Worm (Caenorhabditis elegans) whole organism, mixed stage, embryonic: Measurements from ENCODE around the gene Y66D12A.7.

Experiments used
- M03D4.4 ChIP-seq: sonication (generic microtip); optimal IDR thresholded peaks from 2 replicates; lab custom pipeline; 2017; ENCODE audit warnings: mild to moderate bottlenecking, missing genetic modification characterization, missing compliant biosample characterization
- bed-3 ChIP-seq: fragments of 200-800 bp; sonication (Bioruptor generic); optimal IDR thresholded peaks from 3 replicates; lab custom pipeline; 2018; ENCODE audit warnings: mild to moderate bottlenecking, missing genetic modification characterization, moderate library complexity, missing compliant biosample characterization
- blmp-1 ChIP-seq: fragments of 150-350 bp; optimal IDR thresholded peaks from 2 replicates; lab custom pipeline; 2014; ENCODE audit warnings: missing biosample characterization, missing genetic modification characterization
- ceh-39 ChIP-seq: fragments of 150-350 bp; optimal IDR thresholded peaks from 2 replicates; lab custom pipeline; 2014; ENCODE audit warnings: missing biosample characterization, missing genetic modification characterization
- ceh-43 ChIP-seq: fragments of 200-800 bp; sonication (Bioruptor generic); optimal IDR thresholded peaks from 2 replicates; lab custom pipeline; 2018; ENCODE audit warnings: mild to moderate bottlenecking, missing genetic modification characterization, moderate library complexity, missing compliant biosample characterization
- ces-1 ChIP-seq: fragments of 150-350 bp; optimal IDR thresholded peaks from 2 replicates; lab custom pipeline; 2014; ENCODE audit warnings: missing biosample characterization, missing genetic modification reagents, missing genetic modification characterization
- cnd-1 ChIP-seq: fragments of 200-800 bp; sonication (Bioruptor generic); optimal IDR thresholded peaks from 2 replicates; lab custom pipeline; 2018; ENCODE audit warnings: mild to moderate bottlenecking, missing genetic modification characterization, missing compliant biosample characterization
- drap-1 ChIP-seq: fragments of 200-800 bp; sonication (Bioruptor generic); optimal IDR thresholded peaks from 3 replicates; lab custom pipeline; 2018; ENCODE audit warnings: mild to moderate bottlenecking, missing genetic modification characterization, missing compliant biosample characterization
- elt-1 ChIP-seq: sonication (generic microtip); optimal IDR thresholded peaks from 2 replicates; lab custom pipeline; 2017; ENCODE audit warnings: missing genetic modification characterization, mild to moderate bottlenecking, missing compliant biosample characterization, antibody characterized with exemption, moderate library complexity, borderline replicate concordance; ENCODE audit not compliant: insufficient read depth
- elt-3 ChIP-seq: fragments of 150-350 bp; optimal IDR thresholded peaks from 2 replicates; lab custom pipeline; 2014; ENCODE audit warnings: missing biosample characterization, missing genetic modification characterization
- flh-1 ChIP-seq: fragments of 200-800 bp; sonication (Bioruptor generic); optimal IDR thresholded peaks from 2 replicates; lab custom pipeline; 2018; ENCODE audit warnings: mild to moderate bottlenecking, missing genetic modification characterization, moderate library complexity, missing compliant biosample characterization
- ham-2 ChIP-seq: fragments of 200-800 bp; sonication (Bioruptor generic); optimal IDR thresholded peaks from 2 replicates; lab custom pipeline; 2018; ENCODE audit warnings: mild to moderate bottlenecking, missing genetic modification characterization, missing compliant biosample characterization
- hlh-1 ChIP-seq: fragments of 150-350 bp; optimal IDR thresholded peaks from 2 replicates; lab custom pipeline; 2014; ENCODE audit warnings: missing biosample characterization, missing genetic modification reagents, missing genetic modification characterization
- lin-13 ChIP-seq: fragments of 150-350 bp; optimal IDR thresholded peaks from 2 replicates; lab custom pipeline; 2014; ENCODE audit warnings: missing biosample characterization, missing genetic modification characterization
- lin-32 ChIP-seq: fragments of 200-800 bp; sonication (Bioruptor generic); optimal IDR thresholded peaks from 2 replicates; lab custom pipeline; 2018; ENCODE audit warnings: mild to moderate bottlenecking, missing genetic modification characterization, missing compliant biosample characterization
- lsy-2 ChIP-seq: fragments of 150-350 bp; optimal IDR thresholded peaks from 2 replicates; lab custom pipeline; 2014; ENCODE audit warnings: missing biosample characterization, missing genetic modification characterization
- mab-5 ChIP-seq: fragments of 150-350 bp; optimal IDR thresholded peaks from 2 replicates; lab custom pipeline; 2014; ENCODE audit warnings: missing biosample characterization, missing genetic modification characterization
- mep-1 ChIP-seq: fragments of 150-350 bp; optimal IDR thresholded peaks from 2 replicates; lab custom pipeline; 2017; ENCODE audit warnings: missing biosample characterization, missing genetic modification reagents, missing genetic modification characterization, inconsistent platforms
- mls-2 ChIP-seq: sonication (generic microtip); optimal IDR thresholded peaks from 2 replicates; lab custom pipeline; 2016; ENCODE audit warnings: mild to moderate bottlenecking, missing genetic modification characterization, moderate library complexity, missing compliant biosample characterization
- nhr-12 ChIP-seq: fragments of 150-350 bp; optimal IDR thresholded peaks from 2 replicates; lab custom pipeline; 2014; ENCODE audit warnings: missing biosample characterization, missing genetic modification characterization
- nhr-2 ChIP-seq: fragments of 150-350 bp; optimal IDR thresholded peaks from 2 replicates; lab custom pipeline; 2014; ENCODE audit warnings: missing biosample characterization, missing genetic modification characterization
- nhr-237 ChIP-seq: fragments of 150-350 bp; optimal IDR thresholded peaks from 2 replicates; lab custom pipeline; 2014; ENCODE audit warnings: missing biosample characterization, missing genetic modification characterization
- nhr-28 ChIP-seq: fragments of 150-350 bp; optimal IDR thresholded peaks from 2 replicates; lab custom pipeline; 2014; ENCODE audit warnings: missing biosample characterization, missing genetic modification characterization
- nhr-76 ChIP-seq: sonication (generic microtip); optimal IDR thresholded peaks from 2 replicates; lab custom pipeline; 2017; ENCODE audit warnings: missing biosample characterization, missing genetic modification characterization
- pha-4 ChIP-seq: fragments of 150-350 bp; optimal IDR thresholded peaks from 2 replicates; lab custom pipeline; 2018; ENCODE audit warnings: missing biosample characterization, missing genetic modification reagents, missing genetic modification characterization
- sem-2 ChIP-seq: fragments of 200-800 bp; sonication (Bioruptor generic); optimal IDR thresholded peaks from 2 replicates; lab custom pipeline; 2018; ENCODE audit warnings: mild to moderate bottlenecking, missing genetic modification characterization, missing compliant biosample characterization
- snpc-4 ChIP-seq: fragments of 150-350 bp; optimal IDR thresholded peaks from 2 replicates; lab custom pipeline; 2014; ENCODE audit warnings: missing biosample characterization, missing genetic modification characterization
- sptf-1 ChIP-seq: sonication (generic microtip); optimal IDR thresholded peaks from 2 replicates; lab custom pipeline; 2017; ENCODE audit warnings: mild to moderate bottlenecking, missing genetic modification characterization, moderate library complexity, missing compliant biosample characterization
- tbx-8 ChIP-seq: fragments of 200-800 bp; sonication (Bioruptor generic); optimal IDR thresholded peaks from 2 replicates; lab custom pipeline; 2018; ENCODE audit warnings: mild to moderate bottlenecking, missing genetic modification characterization, moderate library complexity, missing compliant biosample characterization
- unc-120 ChIP-seq: sonication (generic microtip); optimal IDR thresholded peaks from 2 replicates; lab custom pipeline; 2017; ENCODE audit warnings: missing genetic modification characterization, missing compliant biosample characterization; ENCODE audit not compliant: poor library complexity, severe bottlenecking
- unc-39 ChIP-seq: fragments of 150-350 bp; optimal IDR thresholded peaks from 2 replicates; lab custom pipeline; 2014; ENCODE audit warnings: missing biosample characterization, missing genetic modification characterization
- unc-62 ChIP-seq: fragments of 150-350 bp; optimal IDR thresholded peaks from 2 replicates; lab custom pipeline; 2014; ENCODE audit warnings: missing biosample characterization, missing genetic modification reagents, missing genetic modification characterization
- ztf-11 ChIP-seq: fragments of 150-350 bp; optimal IDR thresholded peaks from 2 replicates; lab custom pipeline; 2014; ENCODE audit warnings: missing biosample characterization, missing genetic modification characterization

The Y66D12A.7 gene

ce11 chrIII:11592096-11592495, 11.8 kb upstream of the Y66D12A.7 start:
- TF ChIP-seq nhr-12 (tag; lab: Kevin White, UChicago) (no peak), snpc-4 (no peak), ces-1 (GFP tag; lab: Kevin White, UChicago) (no peak), unc-39 (tag; lab: Kevin White, UChicago) (no peak), lin-13 (no peak), lin-32 (no peak), elt-1 (no peak), hlh-1 (tag; lab: Kevin White, UChicago) (no peak), mab-5 (tag; lab: Kevin White, UChicago) (no peak)
- TF ChIP-seq, all 35 proteins: peak for 0

ce11 chrIII:11590255-11590654, 10.0 kb upstream of the Y66D12A.7 start:
- no peak for TF ChIP-seq unc-62 (GFP tag; lab: Kevin White, UChicago)
- no peak for TF ChIP-seq cnd-1 (tag; lab: Kevin White, UChicago)

ce11 chrIII:11589311-11589710, 9.0 kb upstream of the Y66D12A.7 start:
- TF ChIP-seq pha-4 (tag; lab: Kevin White, UChicago) (no peak), ztf-11 (no peak), sptf-1 (tag; lab: Kevin White, UChicago) (no peak), M03D4.4 (tag; lab: Kevin White, UChicago) (no peak), unc-120 (no peak), nhr-76 (tag; lab: Kevin White, UChicago) (no peak), sem-2 (GFP tag; lab: Kevin White, UChicago) (no peak), mep-1 (no peak), ceh-43 (GFP tag; lab: Kevin White, UChicago) (no peak), cnd-1 (tag; lab: Kevin White, UChicago) (no peak), blmp-1 (tag; lab: Kevin White, UChicago) (no peak), unc-39 (tag; lab: Kevin White, UChicago) (no peak), tbx-8 (no peak), snpc-4 (no peak), nhr-2 (tag; lab: Kevin White, UChicago) (no peak), elt-3 (no peak), mab-5 (tag; lab: Kevin White, UChicago) (no peak), nhr-28 (tag; lab: Kevin White, UChicago) (no peak), hlh-1 (tag; lab: Kevin White, UChicago) (no peak), nhr-237 (tag; lab: Kevin White, UChicago) (no peak)

ce11 chrIII:11588911-11589310, 8.6 kb upstream of the Y66D12A.7 start, which contains the start of gene Y66D12A.3:
Gene Y66D12A.3, plus strand, starts transcription at chrIII:11589211.
- no peak for TF ChIP-seq mls-2 (tag; lab: Kevin White, UChicago)
- TF ChIP-seq nhr-2 (tag; lab: Kevin White, UChicago), result no peak
- TF ChIP-seq elt-3, result no peak
- no peak for TF ChIP-seq flh-1 (GFP tag; lab: Kevin White, UChicago)
- TF ChIP-seq hlh-1 (tag; lab: Kevin White, UChicago), result no peak
- no peak for TF ChIP-seq nhr-76 (tag; lab: Kevin White, UChicago)
- no peak for TF ChIP-seq ztf-11

- no peak for TF ChIP-seq nhr-237 (tag; lab: Kevin White, UChicago)
- no peak for TF ChIP-seq ham-2 (GFP tag; lab: Kevin White, UChicago)
- no peak for TF ChIP-seq ceh-43 (GFP tag; lab: Kevin White, UChicago)
- TF ChIP-seq sem-2 (GFP tag; lab: Kevin White, UChicago), result no peak
- TF ChIP-seq bed-3, result no peak
- no peak for TF ChIP-seq lin-13
- no peak for TF ChIP-seq flh-1 (GFP tag; lab: Kevin White, UChicago)
- no peak for TF ChIP-seq lsy-2 (tag; lab: Kevin White, UChicago)
- no peak for TF ChIP-seq elt-3
- TF ChIP-seq unc-62 (GFP tag; lab: Kevin White, UChicago), result no peak
- TF ChIP-seq drap-1 (GFP tag; lab: Kevin White, UChicago), result no peak
- no peak for TF ChIP-seq ceh-39 (tag; lab: Kevin White, UChicago)
- no peak for TF ChIP-seq ces-1 (GFP tag; lab: Kevin White, UChicago)
- no peak for TF ChIP-seq nhr-2 (tag; lab: Kevin White, UChicago)
Observed at ce11 chrIII:11582569-11582968, 2.3 kb upstream of the Y66D12A.7 start.
